Fruit fly (Drosophila melanogaster) whole organism, prepupa: ENCODE data around the gene Npc2h.

Source experiments
- Blimp-1 ChIP-seq: fragments of 200-800 bp; sonication (Bioruptor generic); optimal IDR thresholded peaks from 3 replicates; lab custom pipeline; 2017; ENCODE audit warnings: missing biosample characterization, missing genetic modification characterization, mild to moderate bottlenecking, moderate library complexity, missing genetic modification reagents
- CG10631 ChIP-seq: fragments of 200-800 bp; sonication (Bioruptor generic); optimal IDR thresholded peaks from 2 replicates; lab custom pipeline; 2016; ENCODE audit warnings: missing biosample characterization, missing genetic modification characterization
- CG10669 ChIP-seq: fragments of 200-800 bp; sonication (Bioruptor generic); optimal IDR thresholded peaks from 3 replicates; lab custom pipeline; 2018; ENCODE audit warnings: missing biosample characterization, mild to moderate bottlenecking, missing genetic modification characterization, moderate library complexity
- CG11294 ChIP-seq: fragments of 200-800 bp; sonication (Bioruptor generic); IDR thresholded peaks from 2 replicates; pipeline ENCODE4 v1.3.6; 2022; ENCODE audit warnings: missing biosample characterization, missing genetic modification characterization
- CG11762 ChIP-seq: fragments of 200-800 bp; sonication (Bioruptor generic); optimal IDR thresholded peaks from 3 replicates; lab custom pipeline; 2016; ENCODE audit warnings: missing biosample characterization, missing genetic modification characterization; ENCODE audit not compliant: insufficient read depth
- CG11902 ChIP-seq: fragments of 200-800 bp; sonication (Bioruptor generic); optimal IDR thresholded peaks from 3 replicates; lab custom pipeline; 2016; ENCODE audit warnings: missing biosample characterization, missing genetic modification characterization
- CG1621 ChIP-seq: fragments of 200-800 bp; sonication (Bioruptor generic); optimal IDR thresholded peaks from 3 replicates; lab custom pipeline; 2018; ENCODE audit warnings: missing biosample characterization, mild to moderate bottlenecking, missing genetic modification characterization
- CG16779 ChIP-seq: fragments of 200-800 bp; sonication (Bioruptor generic); optimal IDR thresholded peaks from 3 replicates; lab custom pipeline; 2017; ENCODE audit warnings: missing biosample characterization, mild to moderate bottlenecking, missing genetic modification characterization
- CG3032 ChIP-seq: fragments of 200-800 bp; optimal IDR thresholded peaks from 2 replicates; lab custom pipeline; 2019; ENCODE audit warnings: missing biosample characterization, mild to moderate bottlenecking, missing genetic modification characterization, moderate library complexity
- CG31627 ChIP-seq: fragments of 200-800 bp; sonication (Bioruptor generic); optimal IDR thresholded peaks from 3 replicates; lab custom pipeline; 2016; ENCODE audit warnings: missing biosample characterization, missing genetic modification characterization
- CG32006 ChIP-seq: fragments of 200-800 bp; sonication (Bioruptor generic); optimal IDR thresholded peaks from 3 replicates; lab custom pipeline; 2017; ENCODE audit warnings: missing biosample characterization, mild to moderate bottlenecking, missing genetic modification characterization
- CG3919 ChIP-seq: fragments of 200-800 bp; sonication (Bioruptor generic); optimal IDR thresholded peaks from 3 replicates; lab custom pipeline; 2016; ENCODE audit warnings: missing biosample characterization, missing genetic modification characterization
- CG6163 ChIP-seq: fragments of 200-800 bp; sonication (Bioruptor generic); IDR thresholded peaks from 3 replicates; pipeline ENCODE4 v1.3.6; 2022; ENCODE audit warnings: missing biosample characterization, missing genetic modification characterization
- CG6276 ChIP-seq: fragments of 200-800 bp; sonication (Bioruptor generic); optimal IDR thresholded peaks from 2 replicates; lab custom pipeline; 2017; ENCODE audit warnings: missing biosample characterization, mild to moderate bottlenecking, missing genetic modification characterization
- CG6792 ChIP-seq: fragments of 200-800 bp; sonication (Bioruptor generic); optimal IDR thresholded peaks from 3 replicates; lab custom pipeline; 2016; ENCODE audit warnings: missing biosample characterization, missing genetic modification characterization
- CG6808 ChIP-seq: fragments of 200-800 bp; sonication (Bioruptor generic); optimal IDR thresholded peaks from 3 replicates; lab custom pipeline; 2017; ENCODE audit warnings: missing biosample characterization, missing genetic modification characterization, mild to moderate bottlenecking, moderate library complexity, missing genetic modification reagents
- CG6854 ChIP-seq: fragments of 200-800 bp; sonication (Bioruptor generic); optimal IDR thresholded peaks from 2 replicates; lab custom pipeline; 2017; ENCODE audit warnings: missing biosample characterization, mild to moderate bottlenecking, missing genetic modification characterization
- CG7368 ChIP-seq: fragments of 200-800 bp; sonication (Bioruptor generic); optimal IDR thresholded peaks from 3 replicates; lab custom pipeline; 2016; ENCODE audit warnings: missing biosample characterization, missing genetic modification characterization
- CG8119 ChIP-seq: fragments of 200-800 bp; sonication (Bioruptor generic); IDR thresholded peaks from 3 replicates; pipeline ENCODE4 v1.3.6; 2022; ENCODE audit warnings: missing biosample characterization, missing genetic modification characterization
- CG8319 ChIP-seq: fragments of 200-800 bp; sonication (Bioruptor generic); optimal IDR thresholded peaks from 3 replicates; lab custom pipeline; 2016; ENCODE audit warnings: missing biosample characterization, missing genetic modification characterization
- CG8632 ChIP-seq: fragments of 200-800 bp; sonication (Bioruptor generic); optimal IDR thresholded peaks from 3 replicates; lab custom pipeline; 2016; ENCODE audit warnings: missing biosample characterization, missing genetic modification characterization
- CG9139 ChIP-seq: fragments of 200-800 bp; sonication (Bioruptor generic); optimal IDR thresholded peaks from 3 replicates; lab custom pipeline; 2017; ENCODE audit warnings: missing biosample characterization, mild to moderate bottlenecking, missing genetic modification characterization
- Eip75B ChIP-seq: fragments of 200-800 bp; sonication (Bioruptor generic); optimal IDR thresholded peaks from 3 replicates; lab custom pipeline; 2016; ENCODE audit warnings: missing biosample characterization, missing genetic modification characterization
- Eip78C ChIP-seq: fragments of 200-800 bp; sonication (Bioruptor generic); peaks from one replicate; lab custom pipeline; 2016; ENCODE audit warnings: missing biosample characterization, missing genetic modification characterization
- Eip93F ChIP-seq: fragments of 200-800 bp; sonication (Bioruptor generic); optimal IDR thresholded peaks from 2 replicates; lab custom pipeline; 2016; ENCODE audit warnings: missing biosample characterization, mild to moderate bottlenecking, missing genetic modification characterization
- Ets96B ChIP-seq: fragments of 200-800 bp; optimal IDR thresholded peaks from 2 replicates; lab custom pipeline; 2019; ENCODE audit warnings: missing biosample characterization, mild to moderate bottlenecking, missing genetic modification characterization, moderate library complexity
- Gug ChIP-seq: fragments of 200-800 bp; sonication (Bioruptor generic); IDR thresholded peaks from 2 replicates; pipeline ENCODE4 v1.3.6; 2022; ENCODE audit warnings: missing biosample characterization, missing genetic modification characterization
- Hr38 ChIP-seq: sonication (Bioruptor generic); optimal IDR thresholded peaks from 2 replicates; lab custom pipeline; 2016; ENCODE audit warnings: missing biosample characterization, missing genetic modification characterization
- Hr39 ChIP-seq: fragments of 200-800 bp; sonication (Bioruptor generic); optimal IDR thresholded peaks from 2 replicates; lab custom pipeline; 2016; ENCODE audit warnings: missing biosample characterization, missing genetic modification characterization
- Hr4 ChIP-seq: fragments of 200-800 bp; sonication (Bioruptor generic); optimal IDR thresholded peaks from 3 replicates; lab custom pipeline; 2016; ENCODE audit warnings: missing biosample characterization, missing genetic modification characterization
- Lpt ChIP-seq: fragments of 200-800 bp; sonication (Bioruptor generic); optimal IDR thresholded peaks from 3 replicates; lab custom pipeline; 2016; ENCODE audit warnings: missing biosample characterization, missing genetic modification characterization
- Met ChIP-seq: fragments of 200-800 bp; sonication (Bioruptor generic); optimal IDR thresholded peaks from 3 replicates; lab custom pipeline; 2016; ENCODE audit warnings: missing biosample characterization, missing genetic modification characterization
- OdsH ChIP-seq: fragments of 200-800 bp; sonication (Bioruptor generic); optimal IDR thresholded peaks from 3 replicates; lab custom pipeline; 2016; ENCODE audit warnings: missing biosample characterization, missing genetic modification characterization
- Smox ChIP-seq: fragments of 200-800 bp; sonication (Bioruptor generic); optimal IDR thresholded peaks from 3 replicates; lab custom pipeline; 2016; ENCODE audit warnings: missing biosample characterization, missing genetic modification characterization
- Sox102F ChIP-seq: fragments of 200-800 bp; sonication (Bioruptor generic); optimal IDR thresholded peaks from 2 replicates; lab custom pipeline; 2016; ENCODE audit warnings: missing biosample characterization, mild to moderate bottlenecking, missing genetic modification characterization
- Sox14 ChIP-seq: fragments of 200-800 bp; sonication (Bioruptor generic); optimal IDR thresholded peaks from 3 replicates; lab custom pipeline; 2016; ENCODE audit warnings: missing biosample characterization, missing genetic modification characterization
- Sox15 ChIP-seq: fragments of 200-800 bp; sonication (Bioruptor generic); optimal IDR thresholded peaks from 3 replicates; lab custom pipeline; 2016; ENCODE audit warnings: missing biosample characterization, missing genetic modification characterization
- achi ChIP-seq: fragments of 200-800 bp; sonication (Bioruptor generic); optimal IDR thresholded peaks from 3 replicates; lab custom pipeline; 2016; ENCODE audit warnings: missing biosample characterization, missing genetic modification characterization
- acj6 ChIP-seq: fragments of 200-800 bp; sonication (Bioruptor generic); optimal IDR thresholded peaks from 3 replicates; lab custom pipeline; 2016; ENCODE audit warnings: missing biosample characterization, missing genetic modification characterization
- cyc ChIP-seq: fragments of 200-800 bp; sonication (Bioruptor generic); optimal IDR thresholded peaks from 3 replicates; lab custom pipeline; 2016; ENCODE audit warnings: missing biosample characterization, missing genetic modification characterization
- dac ChIP-seq: fragments of 200-800 bp; sonication (Bioruptor generic); optimal IDR thresholded peaks from 2 replicates; lab custom pipeline; 2017; ENCODE audit warnings: missing biosample characterization, mild to moderate bottlenecking, missing genetic modification characterization
- dsx ChIP-seq: fragments of 200-800 bp; optimal IDR thresholded peaks from 3 replicates; lab custom pipeline; 2019; ENCODE audit warnings: missing biosample characterization, mild to moderate bottlenecking, missing genetic modification characterization, moderate library complexity; ENCODE audit not compliant: poor library complexity, severe bottlenecking
- eg ChIP-seq: fragments of 200-800 bp; sonication (Bioruptor generic); IDR thresholded peaks from 3 replicates; pipeline ENCODE4 v1.3.6; 2022; ENCODE audit warnings: missing biosample characterization, missing genetic modification characterization
- esn ChIP-seq: fragments of 200-800 bp; sonication (Bioruptor generic); optimal IDR thresholded peaks from 2 replicates; lab custom pipeline; 2016; ENCODE audit warnings: missing biosample characterization, mild to moderate bottlenecking, missing genetic modification characterization, moderate library complexity
- fd59A ChIP-seq: fragments of 200-800 bp; sonication (Bioruptor generic); optimal IDR thresholded peaks from 2 replicates; lab custom pipeline; 2017; ENCODE audit warnings: missing biosample characterization, mild to moderate bottlenecking, missing genetic modification characterization, missing genetic modification reagents
- fkh ChIP-seq: fragments of 200-800 bp; sonication (Bioruptor generic); optimal IDR thresholded peaks from 3 replicates; lab custom pipeline; 2017; ENCODE audit warnings: missing biosample characterization, mild to moderate bottlenecking, missing genetic modification characterization, moderate library complexity
- lz ChIP-seq: fragments of 200-800 bp; sonication (Bioruptor generic); optimal IDR thresholded peaks from 3 replicates; lab custom pipeline; 2016; ENCODE audit warnings: missing biosample characterization, missing genetic modification characterization
- net ChIP-seq: fragments of 200-800 bp; sonication (Bioruptor generic); optimal IDR thresholded peaks from 3 replicates; lab custom pipeline; 2016; ENCODE audit warnings: missing biosample characterization, missing genetic modification characterization
- pdm3 ChIP-seq: fragments of 200-800 bp; sonication (Bioruptor generic); optimal IDR thresholded peaks from 3 replicates; lab custom pipeline; 2016; ENCODE audit warnings: missing biosample characterization, missing genetic modification characterization
- spab ChIP-seq: fragments of 200-800 bp; sonication (Bioruptor generic); optimal IDR thresholded peaks from 2 replicates; lab custom pipeline; 2017; ENCODE audit warnings: missing biosample characterization, mild to moderate bottlenecking, missing genetic modification characterization, missing genetic modification reagents
- svp ChIP-seq: fragments of 200-800 bp; sonication (Bioruptor generic); peaks from one replicate; lab custom pipeline; 2016; ENCODE audit warnings: missing biosample characterization, missing genetic modification characterization
- topi ChIP-seq: fragments of 200-800 bp; sonication (Bioruptor generic); optimal IDR thresholded peaks from 3 replicates; lab custom pipeline; 2016; ENCODE audit warnings: missing biosample characterization, missing genetic modification characterization
- vri ChIP-seq: fragments of 200-800 bp; sonication (Bioruptor generic); optimal IDR thresholded peaks from 3 replicates; lab custom pipeline; 2016; ENCODE audit warnings: missing biosample characterization, mild to moderate bottlenecking, missing genetic modification characterization

Npc2h gene

DNA sequence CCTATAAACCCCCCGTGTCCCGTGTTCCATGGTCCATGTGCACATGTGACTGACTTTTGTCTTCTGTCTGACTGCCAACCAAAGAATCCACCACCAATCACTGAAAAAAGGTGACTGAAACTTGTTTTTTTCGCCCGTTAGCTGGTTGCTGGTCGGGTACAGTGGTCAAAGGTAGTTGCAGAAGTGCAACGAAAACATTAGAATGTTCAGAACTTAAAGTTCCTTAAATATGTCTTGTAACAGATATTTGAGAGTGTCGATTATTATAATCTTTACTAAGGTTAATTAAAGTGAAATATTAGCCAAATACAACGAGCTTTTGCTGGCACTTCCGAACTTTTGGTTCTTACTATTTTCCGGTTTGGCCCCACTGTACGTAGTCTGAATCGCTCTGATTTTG, 15.1 kb upstream of the Npc2h start:
- no peak for TF ChIP-seq CG6854 (GFP tag; lab: Kevin White, UChicago)
- no peak for TF ChIP-seq CG7368 (GFP tag; lab: Kevin White, UChicago)
- TF ChIP-seq Hr38 = no peak
- TF ChIP-seq Sox15 (GFP tag; lab: Kevin White, UChicago) = peak; percentile 8
- peak; percentile 76 for TF ChIP-seq svp (GFP tag; lab: Kevin White, UChicago)
- no peak for TF ChIP-seq CG9139 (GFP tag; lab: Kevin White, UChicago)
- no peak for TF ChIP-seq Eip93F (GFP tag; lab: Kevin White, UChicago)
- no peak for TF ChIP-seq CG10631
- peak; percentile 4 for TF ChIP-seq acj6 (GFP tag; lab: Kevin White, UChicago)
- TF ChIP-seq net (GFP tag; lab: Kevin White, UChicago) = peak; percentile 14
- TF ChIP-seq cyc (GFP tag; lab: Kevin White, UChicago) = peak; percentile 44
- no peak for TF ChIP-seq CG8632 (GFP tag; lab: Kevin White, UChicago)
- TF ChIP-seq spab = peak; percentile 4
- TF ChIP-seq fkh (GFP tag; lab: Kevin White, UChicago) = no peak
- peak; percentile 43 for TF ChIP-seq Hr39
- TF ChIP-seq CG16779 (tag; lab: Kevin White, UChicago) = no peak
- no peak for TF ChIP-seq dac
- no peak for TF ChIP-seq CG6276 (GFP tag; lab: Kevin White, UChicago)
- peak; percentile 4 for TF ChIP-seq CG32006 (GFP tag; lab: Kevin White, UChicago)
- peak; percentile 1 for TF ChIP-seq CG10669 (GFP tag; lab: Kevin White, UChicago)
- TF ChIP-seq topi (GFP tag; lab: Kevin White, UChicago) = peak; percentile 68
- TF ChIP-seq Hr4 (GFP tag; lab: Kevin White, UChicago) = no peak
- TF ChIP-seq Smox (GFP tag; lab: Kevin White, UChicago) = peak; percentile 64
- peak; percentile 44 for TF ChIP-seq lz
- peak; percentile 38 for TF ChIP-seq vri (GFP tag; lab: Kevin White, UChicago)
- no peak for TF ChIP-seq OdsH
- TF ChIP-seq Blimp-1 = no peak
- no peak for TF ChIP-seq dsx (GFP tag; lab: Kevin White, UChicago)
- no peak for TF ChIP-seq CG8319
- TF ChIP-seq esn (GFP tag; lab: Kevin White, UChicago) = peak; percentile 68
- no peak for TF ChIP-seq CG1621 (tag; lab: Kevin White, UChicago)
- TF ChIP-seq Met = peak; percentile 57
- no peak for TF ChIP-seq CG6808 (GFP tag; lab: Kevin White, UChicago)
- TF ChIP-seq CG6792 (GFP tag; lab: Kevin White, UChicago) = peak; percentile 45
- TF ChIP-seq Lpt (GFP tag; lab: Kevin White, UChicago) = no peak
- TF ChIP-seq CG11902 (GFP tag; lab: Kevin White, UChicago) = no peak
- peak; percentile 24 for TF ChIP-seq achi (GFP tag; lab: Kevin White, UChicago)
- no peak for TF ChIP-seq CG3032 (tag; lab: Kevin White, UChicago)
- peak; percentile 46 for TF ChIP-seq CG3919 (GFP tag; lab: Kevin White, UChicago)
- peak; percentile 17 for TF ChIP-seq Eip75B
- TF ChIP-seq Sox14 (GFP tag; lab: Kevin White, UChicago) = peak; percentile 29
- TF ChIP-seq CG11762 (GFP tag; lab: Kevin White, UChicago) = no peak
- peak; percentile 42 for TF ChIP-seq CG31627
- no peak for TF ChIP-seq CG6163
- TF ChIP-seq pdm3 = no peak
- peak; percentile 45 for TF ChIP-seq Sox102F (GFP tag; lab: Kevin White, UChicago)
- TF ChIP-seq Gug (GFP tag; lab: Robert Waterston, UW) = no peak
- TF ChIP-seq Eip78C (GFP tag; lab: Kevin White, UChicago) = peak; percentile 80
- TF ChIP-seq CG11294 (GFP tag; lab: Robert Waterston, UW) = no peak
- no peak for TF ChIP-seq fd59A (GFP tag; lab: Kevin White, UChicago)
- TF ChIP-seq Ets96B (tag; lab: Kevin White, UChicago) = peak; percentile 6
- no peak for TF ChIP-seq CG8119
- TF ChIP-seq eg (GFP tag; lab: Robert Waterston, UW) = no peak
